Fruit fly (Drosophila melanogaster) whole organism, embryonic: ENCODE measurements around the gene PLCXD.
A peak's percentile ranks its signal among the peaks of the same experiment; 100 is the strongest.

Experiments used
- BtbVII ChIP-seq: fragments of 200-800 bp; sonication (Bioruptor generic); optimal IDR thresholded peaks from 3 replicates; lab custom pipeline; 2017; ENCODE audit warnings: missing biosample characterization, mild to moderate bottlenecking, missing genetic modification characterization
- CG11247 ChIP-seq: fragments of 200-800 bp; sonication (Bioruptor generic); IDR thresholded peaks from 2 replicates; pipeline ENCODE4 v1.3.6; 2022; ENCODE audit warnings: missing biosample characterization, missing genetic modification characterization
- CG11398 ChIP-seq: fragments of 200-800 bp; sonication (Bioruptor generic); optimal IDR thresholded peaks from 2 replicates; lab custom pipeline; 2016; ENCODE audit warnings: missing biosample characterization, missing genetic modification characterization
- CG12104 ChIP-seq: fragments of 200-800 bp; sonication (Bioruptor generic); optimal IDR thresholded peaks from 3 replicates; lab custom pipeline; 2016; ENCODE audit warnings: missing biosample characterization, missing genetic modification characterization
- CG13424 ChIP-seq: fragments of 200-800 bp; sonication (Bioruptor generic); optimal IDR thresholded peaks from 2 replicates; lab custom pipeline; 2019; ENCODE audit warnings: missing biosample characterization, mild to moderate bottlenecking, missing genetic modification characterization, moderate library complexity
- CG18262 ChIP-seq: fragments of 200-800 bp; optimal IDR thresholded peaks from 3 replicates; lab custom pipeline; 2019; ENCODE audit warnings: missing biosample characterization, mild to moderate bottlenecking, missing genetic modification characterization, moderate library complexity
- CG2199 ChIP-seq: fragments of 200-800 bp; sonication (Bioruptor generic); IDR thresholded peaks from 3 replicates; pipeline ENCODE4 v1.3.6; 2022; ENCODE audit warnings: missing biosample characterization, missing genetic modification characterization
- CG2712 ChIP-seq: fragments of 200-800 bp; optimal IDR thresholded peaks from 3 replicates; lab custom pipeline; 2019; ENCODE audit warnings: missing biosample characterization, mild to moderate bottlenecking, missing genetic modification characterization, moderate library complexity
- CG32772 ChIP-seq: fragments of 200-800 bp; sonication (Bioruptor generic); IDR thresholded peaks from 2 replicates; pipeline ENCODE4 v1.3.6; 2022; ENCODE audit warnings: missing biosample characterization, missing genetic modification characterization
- CG3281 ChIP-seq: fragments of 200-800 bp; sonication (Bioruptor generic); optimal IDR thresholded peaks from 3 replicates; lab custom pipeline; 2017; ENCODE audit warnings: missing biosample characterization, mild to moderate bottlenecking, missing genetic modification characterization
- CG33557 ChIP-seq: fragments of 200-800 bp; sonication (Bioruptor generic); optimal IDR thresholded peaks from 2 replicates; lab custom pipeline; 2019; ENCODE audit warnings: missing biosample characterization, mild to moderate bottlenecking, missing genetic modification characterization, moderate library complexity
- CG6654 ChIP-seq: fragments of 200-800 bp; sonication (Bioruptor generic); optimal IDR thresholded peaks from 2 replicates; lab custom pipeline; 2017; ENCODE audit warnings: missing biosample characterization, mild to moderate bottlenecking, missing genetic modification characterization
- CG7745 ChIP-seq: fragments of 200-800 bp; sonication (Bioruptor generic); optimal IDR thresholded peaks from 2 replicates; lab custom pipeline; 2018; ENCODE audit warnings: missing biosample characterization, mild to moderate bottlenecking, missing genetic modification characterization, moderate library complexity
- CG8478 ChIP-seq: fragments of >200 bp; optimal IDR thresholded peaks from 2 replicates; lab custom pipeline; 2018
- CG9609 ChIP-seq: fragments of 200-800 bp; sonication (Bioruptor generic); optimal IDR thresholded peaks from 3 replicates; lab custom pipeline; 2016; ENCODE audit warnings: missing biosample characterization, missing genetic modification characterization
- CTCF ChIP-seq: fragments of 200-800 bp; sonication (Bioruptor generic); optimal IDR thresholded peaks from 2 replicates; lab custom pipeline; 2017; ENCODE audit warnings: missing biosample characterization, mild to moderate bottlenecking, missing genetic modification characterization, moderate library complexity
- D ChIP-seq, 2 experiments: fragments of 200-800 bp in 1 of 2; fragments of >200 bp in 1 of 2; sonication (Bioruptor generic) in 1 of 2; optimal IDR thresholded peaks; 2 replicates in 1 of 2; 3 replicates in 1 of 2; lab custom pipeline; 2017; ENCODE audit warnings: mild to moderate bottlenecking in 1 of 2, missing biosample characterization in 1 of 2, missing genetic modification characterization in 1 of 2, missing genetic modification reagents in 1 of 2
- Dek ChIP-seq: fragments of 200-800 bp; sonication (Bioruptor generic); optimal IDR thresholded peaks from 3 replicates; lab custom pipeline; 2019; ENCODE audit warnings: missing biosample characterization, mild to moderate bottlenecking, missing genetic modification characterization, moderate library complexity
- Dip2 ChIP-seq: fragments of 200-800 bp; sonication (Bioruptor generic); IDR thresholded peaks from 2 replicates; pipeline ENCODE4 v1.3.6; 2022; ENCODE audit warnings: missing biosample characterization, missing genetic modification characterization
- Ets65A ChIP-seq: fragments of 200-800 bp; sonication (Bioruptor generic); peaks from one replicate; lab custom pipeline; 2016; ENCODE audit warnings: missing biosample characterization, missing genetic modification characterization
- Gug ChIP-seq: fragments of 200-800 bp; sonication (Bioruptor generic); IDR thresholded peaks from 4 replicates; pipeline ENCODE4 v1.3.6; 2022; ENCODE audit warnings: missing biosample characterization, missing genetic modification characterization
- Hr39 ChIP-seq: fragments of >200 bp; optimal IDR thresholded peaks from 2 replicates; lab custom pipeline; 2017
- MBD-R2 ChIP-seq: fragments of 200-800 bp; sonication (Bioruptor generic); IDR thresholded peaks from 2 replicates; pipeline ENCODE4 v1.3.6; 2022; ENCODE audit warnings: missing biosample characterization, missing genetic modification characterization
- Med ChIP-seq: fragments of 200-800 bp; sonication (Bioruptor generic); peaks from one replicate; lab custom pipeline; 2016; ENCODE audit warnings: missing biosample characterization, missing genetic modification characterization, mild to moderate bottlenecking, inconsistent platforms, moderate library complexity
- Mrtf ChIP-seq: fragments of 200-800 bp; sonication (Bioruptor generic); IDR thresholded peaks from 3 replicates; pipeline ENCODE4 v1.3.6; 2022; ENCODE audit warnings: missing biosample characterization, missing genetic modification characterization
- Nf-YB ChIP-seq: fragments of 200-800 bp; sonication (Bioruptor generic); optimal IDR thresholded peaks from 3 replicates; lab custom pipeline; 2019; ENCODE audit warnings: missing biosample characterization, mild to moderate bottlenecking, missing genetic modification characterization, moderate library complexity
- Nf-YC ChIP-seq: fragments of 200-800 bp; optimal IDR thresholded peaks from 3 replicates; lab custom pipeline; 2019; ENCODE audit warnings: missing biosample characterization, mild to moderate bottlenecking, missing genetic modification characterization, moderate library complexity
- Optix ChIP-seq: fragments of 200-800 bp; sonication (Bioruptor generic); IDR thresholded peaks from 3 replicates; pipeline ENCODE4 v1.3.6; 2022; ENCODE audit warnings: missing biosample characterization, missing genetic modification characterization
- Ptx1 ChIP-seq: fragments of 200-800 bp; sonication (Bioruptor generic); IDR thresholded peaks from 2 replicates; pipeline ENCODE4 v1.3.6; 2022; ENCODE audit warnings: missing biosample characterization, missing genetic modification characterization
- Sry-δ ChIP-seq: fragments of 200-800 bp; sonication (Bioruptor generic); optimal IDR thresholded peaks from 2 replicates; lab custom pipeline; 2016; ENCODE audit warnings: missing biosample characterization, missing genetic modification characterization
- ab ChIP-seq: fragments of 200-800 bp; sonication (Bioruptor generic); optimal IDR thresholded peaks from 2 replicates; lab custom pipeline; 2016; ENCODE audit warnings: missing biosample characterization, missing genetic modification characterization
- amos ChIP-seq: fragments of 200-800 bp; sonication (Bioruptor generic); IDR thresholded peaks from 2 replicates; pipeline ENCODE4 v1.3.6; 2022; ENCODE audit warnings: missing biosample characterization, missing genetic modification characterization; ENCODE audit not compliant: partially characterized antibody
- ash1 ChIP-seq: fragments of 200-800 bp; sonication (Bioruptor generic); optimal IDR thresholded peaks from 2 replicates; lab custom pipeline; 2018; ENCODE audit warnings: missing biosample characterization, mild to moderate bottlenecking, missing genetic modification characterization
- br ChIP-seq: fragments of >200 bp; optimal IDR thresholded peaks from 2 replicates; lab custom pipeline; 2017
- bsh ChIP-seq, 2 experiments: fragments of 200-800 bp; sonication (Bioruptor generic); optimal IDR thresholded peaks; 2 replicates each; lab custom pipeline; 2017 to 2018; ENCODE audit warnings: mild to moderate bottlenecking in 2 of 2, missing biosample characterization in 2 of 2, missing genetic modification characterization in 2 of 2, moderate library complexity in 1 of 2
- chinmo ChIP-seq: fragments of 200-800 bp; sonication (Bioruptor generic); IDR thresholded peaks from 4 replicates; pipeline ENCODE4 v1.3.6; 2022; ENCODE audit warnings: missing biosample characterization, missing genetic modification characterization; ENCODE audit not compliant: partially characterized antibody
- crol ChIP-seq: fragments of 200-800 bp; sonication (Bioruptor generic); IDR thresholded peaks from 2 replicates; pipeline ENCODE4 v1.3.6; 2022; ENCODE audit warnings: missing biosample characterization, missing genetic modification characterization
- da ChIP-seq: fragments of 200-800 bp; sonication (Bioruptor generic); optimal IDR thresholded peaks from 2 replicates; lab custom pipeline; 2016; ENCODE audit warnings: missing biosample characterization, missing genetic modification characterization
- dati ChIP-seq: fragments of 200-800 bp; sonication (Bioruptor generic); IDR thresholded peaks from 2 replicates; pipeline ENCODE4 v1.3.6; 2022; ENCODE audit warnings: missing biosample characterization, missing genetic modification characterization
- grn ChIP-seq: fragments of 200-800 bp; sonication (Bioruptor generic); optimal IDR thresholded peaks from 3 replicates; lab custom pipeline; 2017; ENCODE audit warnings: missing biosample characterization, missing genetic modification characterization
- kay ChIP-seq: fragments of 200-800 bp; sonication (Bioruptor generic); optimal IDR thresholded peaks from 2 replicates; lab custom pipeline; 2016; ENCODE audit warnings: missing biosample characterization, missing genetic modification characterization
- lilli ChIP-seq: fragments of 200-800 bp; sonication (Bioruptor generic); optimal IDR thresholded peaks from 3 replicates; lab custom pipeline; 2016; ENCODE audit warnings: missing biosample characterization, missing genetic modification characterization
- lmd ChIP-seq: fragments of 200-800 bp; sonication (Bioruptor generic); IDR thresholded peaks from 2 replicates; pipeline ENCODE4 v1.3.6; 2022; ENCODE audit warnings: missing biosample characterization, missing genetic modification characterization
- otp ChIP-seq: fragments of 200-800 bp; sonication (Bioruptor generic); IDR thresholded peaks from 3 replicates; pipeline ENCODE4, ENCODE4 v1.3.6; 2022; ENCODE audit warnings: missing biosample characterization, missing genetic modification characterization
- prd ChIP-seq, 3 experiments: fragments of >200 bp in 2 of 3; fragments of 200-800 bp in 1 of 3; sonication (Bioruptor generic) in 1 of 3; optimal IDR thresholded peaks in 2 of 3; IDR thresholded peaks in 1 of 3; 2 replicates in 2 of 3; 3 replicates in 1 of 3; pipeline versions ENCODE4 v1.3.6 to Lab custom; 2017 to 2022; ENCODE audit warnings: missing biosample characterization in 1 of 3, missing genetic modification characterization in 1 of 3
- scrt ChIP-seq: fragments of 200-800 bp; sonication (Bioruptor generic); optimal IDR thresholded peaks from 2 replicates; lab custom pipeline; 2018; ENCODE audit warnings: missing biosample characterization, mild to moderate bottlenecking, missing genetic modification characterization, moderate library complexity
- sens ChIP-seq: fragments of 200-800 bp; sonication (Bioruptor generic); peaks from one replicate; lab custom pipeline; 2016; ENCODE audit warnings: missing biosample characterization, missing genetic modification characterization
- tio ChIP-seq: fragments of 200-800 bp; sonication (Bioruptor generic); optimal IDR thresholded peaks from 2 replicates; lab custom pipeline; 2017; ENCODE audit warnings: missing biosample characterization, missing genetic modification characterization, inconsistent platforms
- tll ChIP-seq, 2 experiments: fragments of 200-800 bp in 1 of 2; fragments of >200 bp in 1 of 2; sonication (Bioruptor generic) in 1 of 2; optimal IDR thresholded peaks; 2 replicates each; lab custom pipeline; 2017 to 2019; ENCODE audit warnings: missing biosample characterization in 2 of 2, missing genetic modification characterization in 2 of 2, mild to moderate bottlenecking in 1 of 2, moderate library complexity in 1 of 2
- yki ChIP-seq: fragments of >200 bp; optimal IDR thresholded peaks from 3 replicates; lab custom pipeline; 2018
- zen2 ChIP-seq: fragments of 200-800 bp; sonication (Bioruptor generic); IDR thresholded peaks from 3 replicates; pipeline ENCODE4 v1.3.6; 2022; ENCODE audit warnings: missing biosample characterization, missing genetic modification characterization; ENCODE audit not compliant: partially characterized antibody

The PLCXD gene

DNA sequence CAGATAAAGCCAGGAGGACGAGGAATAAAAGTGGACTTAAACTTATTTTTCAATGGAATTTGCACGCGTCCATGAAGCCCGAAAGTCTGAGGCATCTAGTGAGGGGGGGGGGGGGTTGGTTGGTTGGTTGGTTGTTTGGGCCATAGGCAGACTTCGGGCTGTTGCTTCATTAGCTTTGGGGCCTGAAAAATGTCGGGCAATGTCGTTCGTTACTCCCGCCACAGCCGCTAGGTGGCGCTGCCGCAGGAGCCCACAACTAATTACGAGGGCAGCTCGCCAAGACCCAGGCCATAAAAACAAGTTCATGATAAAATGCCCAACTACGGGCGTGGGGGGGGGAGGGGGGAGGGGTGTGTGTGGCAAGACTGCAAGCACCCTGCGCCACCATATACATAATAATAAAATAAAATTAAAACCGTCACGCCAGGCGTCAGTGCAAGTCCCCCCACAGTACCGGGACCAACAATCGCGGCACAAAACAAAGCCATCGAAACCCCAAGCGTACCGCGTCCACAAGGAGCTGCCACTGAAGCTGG lies 29.0 kb downstream of the PLCXD start:
- TF ChIP-seq Med (GFP tag; lab: Kevin White, UChicago) (peak; percentile 26), CG9609 (no peak), tio (no peak), Dek (no peak), CG3281 (no peak), Hr39 (lab: Kevin White, UChicago) (peak; percentile 60), lilli (GFP tag; lab: Kevin White, UChicago) (no peak), crol (peak; percentile 58), Mrtf (0 out of 3 replicates have a peak, but pooled peaks have one; percentile 33), chinmo (0 out of 4 replicates have a peak, but pooled peaks have one; percentile 9), CG2199 (GFP tag; lab: Robert Waterston, UW) (0 out of 3 replicates have a peak, but pooled peaks have one; percentile 22), Optix (GFP tag; lab: Robert Waterston, UW) (no peak), scrt (GFP tag; lab: Kevin White, UChicago) (no peak), da (GFP tag; lab: Kevin White, UChicago) (no peak), ash1 (no peak), prd (optimal IDR thresholded peaks at IDR 0.05; lab: Kevin White, UChicago) (no peak), prd (GFP tag; IDR thresholded peaks at IDR 0.05; lab: Robert Waterston, UW) (peak; percentile 30; the same call in 1 of the 3 replicates), dati (no peak), otp (GFP tag; lab: Robert Waterston, UW) (no peak), CTCF (GFP tag; lab: Kevin White, UChicago) (peak; percentile 82), CG7745 (tag; lab: Kevin White, UChicago) (no peak), CG32772 (GFP tag; lab: Robert Waterston, UW) (no peak)

DNA sequence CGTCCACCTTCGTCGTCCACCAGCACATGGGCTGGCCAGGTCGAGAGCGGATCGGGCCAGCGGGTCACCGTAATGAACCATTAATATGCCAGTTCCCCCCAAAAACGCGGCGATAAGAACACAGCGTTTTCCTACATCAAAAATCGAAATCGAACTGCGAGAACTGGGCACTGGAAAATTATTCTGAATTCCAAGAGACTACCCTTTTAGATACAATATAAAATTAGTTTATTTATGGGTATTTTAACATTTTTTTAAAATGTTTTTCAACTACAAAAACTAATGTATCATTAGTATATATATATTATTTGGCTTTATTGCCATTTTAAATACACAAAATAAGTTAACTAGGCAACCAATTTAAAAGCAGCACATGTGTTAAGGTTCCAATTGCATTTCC lies 29.5 kb downstream of the PLCXD start:
- TF ChIP-seq bsh (GFP tag; optimal IDR thresholded peaks at IDR 0.05; lab: Kevin White, UChicago) (no peak), Ptx1 (GFP tag; lab: Robert Waterston, UW) (peak; percentile 45), CG11247 (GFP tag; lab: Robert Waterston, UW) (no peak), CG12104 (GFP tag; lab: Kevin White, UChicago) (no peak), lmd (GFP tag; lab: Robert Waterston, UW) (peak; percentile 25; the same call in 1 of the 2 replicates), Ets65A (GFP tag; lab: Kevin White, UChicago) (peak; percentile 93), Sry-δ (GFP tag; lab: Kevin White, UChicago) (no peak), CG2712 (tag; lab: Kevin White, UChicago) (peak; percentile 4), Dip2 (GFP tag; lab: Robert Waterston, UW) (no peak), CG18262 (peak; percentile 33), amos (GFP tag; lab: Robert Waterston, UW) (no peak), zen2 (no peak), sens (GFP tag; lab: Kevin White, UChicago) (peak; percentile 56)
- TF ChIP-seq, all 482 proteins: peak for 6

dm6 chr2L:12079827-12080381 lies 30.7 kb downstream of the PLCXD start:
- no peak for TF ChIP-seq CG13424
- peak; percentile 53 for TF ChIP-seq Nf-YC
- TF ChIP-seq br (lab: Kevin White, UChicago): no peak
- TF ChIP-seq CG8478 (lab: Kevin White, UChicago): peak; percentile 71
- no peak for TF ChIP-seq kay (GFP tag; lab: Kevin White, UChicago)
- no peak for TF ChIP-seq CG11398
- no peak for TF ChIP-seq grn (GFP tag; lab: Kevin White, UChicago)
- TF ChIP-seq D (optimal IDR thresholded peaks at IDR 0.05; lab: Kevin White, UChicago): peak; percentile 87
- TF ChIP-seq D (GFP tag; optimal IDR thresholded peaks at IDR 0.05; lab: Kevin White, UChicago): no peak
- no peak for TF ChIP-seq prd (optimal IDR thresholded peaks at IDR 0.05; lab: Kevin White, UChicago)
- TF ChIP-seq prd (GFP tag; IDR thresholded peaks at IDR 0.05; lab: Robert Waterston, UW): peak; percentile 85
- no peak for TF ChIP-seq CG6654 (GFP tag; lab: Kevin White, UChicago)
- no peak for TF ChIP-seq Gug (GFP tag; lab: Robert Waterston, UW)
- TF ChIP-seq ab (GFP tag; lab: Kevin White, UChicago): no peak
- TF ChIP-seq Nf-YB (GFP tag; lab: Kevin White, UChicago): peak; percentile 34
- TF ChIP-seq yki (lab: Kevin White, UChicago): no peak
- TF ChIP-seq BtbVII (GFP tag; lab: Kevin White, UChicago): no peak
- TF ChIP-seq MBD-R2 (GFP tag; lab: Robert Waterston, UW): no peak
- peak in 1 of 2 experiments; percentile 70 for TF ChIP-seq tll (GFP tag; optimal IDR thresholded peaks at IDR 0.05; lab: Kevin White, UChicago)
- no peak for TF ChIP-seq CG33557 (GFP tag; lab: Kevin White, UChicago)
